Fruit fly (Drosophila melanogaster): ENCODE data around the gene CG42353.

CG42353 gene

dm6 chrX:16073375-16073982 is 31.3 kb downstream of the CG42353 start, which contains the start of gene Nipsnap (continued):
- TF ChIP-seq CG4404 (GFP tag; IDR thresholded peaks at IDR 0.05) (no peak), Xbp1 (GFP tag; optimal IDR thresholded peaks at IDR 0.05) (no peak), Hand (GFP tag; optimal IDR thresholded peaks at IDR 0.05) (no peak), CG12391 (tag; optimal IDR thresholded peaks at IDR 0.05) (peak; percentile 4), B-H2 (GFP tag; optimal IDR thresholded peaks at IDR 0.05) (no peak), Awh (GFP tag; IDR thresholded peaks at IDR 0.05) (no peak), CG8388 (GFP tag; optimal IDR thresholded peaks at IDR 0.05) (no peak), CG17328 (GFP tag; IDR thresholded peaks at IDR 0.05) (no peak), otp (GFP tag; IDR thresholded peaks at IDR 0.05) (no peak), CG33213 (GFP tag; optimal IDR thresholded peaks at IDR 0.05) (peak; percentile 1), bcd (GFP tag; optimal IDR thresholded peaks at IDR 0.05) (no peak), sd (tag; optimal IDR thresholded peaks at IDR 0.05) (no peak), gem (tag; optimal IDR thresholded peaks at IDR 0.05) (no peak), lmd (GFP tag; IDR thresholded peaks at IDR 0.05) (no peak), CG7928 (GFP tag; optimal IDR thresholded peaks at IDR 0.05) (no peak), CG12071 (GFP tag; optimal IDR thresholded peaks at IDR 0.05) (no peak), CG1647 (GFP tag; optimal IDR thresholded peaks at IDR 0.05) (no peak), ewg (GFP tag; optimal IDR thresholded peaks at IDR 0.05) (no peak), Dbx (GFP tag; IDR thresholded peaks at IDR 0.05) (no peak), Doc3 (GFP tag; IDR thresholded peaks at IDR 0.05; ENCODE audit: partially characterized antibody) (peak; percentile 91), Neu2 (GFP tag; optimal IDR thresholded peaks at IDR 0.05; ENCODE audit: borderline replicate concordance) (no peak), CG3163 (GFP tag; optimal IDR thresholded peaks at IDR 0.05) (no peak), CG16813 (GFP tag; IDR thresholded peaks at IDR 0.05; ENCODE audit: partially characterized antibody) (peak; percentile 97), z (GFP tag; IDR thresholded peaks at IDR 0.05) (no peak), CG6791 (GFP tag; IDR thresholded peaks at IDR 0.05; ENCODE audit: partially characterized antibody) (peak; percentile 99), CG14860 (GFP tag; IDR thresholded peaks at IDR 0.05; ENCODE audit: partially characterized antibody) (peak; percentile 98), Eip74EF (GFP tag; optimal IDR thresholded peaks at IDR 0.05) (no peak), bsh (GFP tag; optimal IDR thresholded peaks at IDR 0.05) (no peak), fd96Cb (tag; optimal IDR thresholded peaks at IDR 0.05) (no peak), CG6854 (GFP tag; optimal IDR thresholded peaks at IDR 0.05) (no peak), pnt (GFP tag; optimal IDR thresholded peaks at IDR 0.05) (no peak), GATAe (GFP tag; conservative IDR thresholded peaks at IDR 0.05) (no peak), CG15011 (GFP tag; optimal IDR thresholded peaks at IDR 0.05) (no peak), cato (GFP tag; optimal IDR thresholded peaks at IDR 0.05; ENCODE audit: borderline replicate concordance) (no peak), Stat92E (GFP tag; optimal IDR thresholded peaks at IDR 0.05) (no peak), B-H1 (GFP tag; IDR thresholded peaks at IDR 0.05) (no peak), CG16779 (GFP tag; IDR thresholded peaks at IDR 0.05) (no peak), E2f2 (GFP tag; IDR thresholded peaks at IDR 0.05) (peak; percentile 60), unc-4 (GFP tag; IDR thresholded peaks at IDR 0.05; ENCODE audit: partially characterized antibody) (peak; percentile 93), sna (GFP tag; IDR thresholded peaks at IDR 0.05; ENCODE audit: partially characterized antibody) (peak; percentile 87), CG3847 (GFP tag; IDR thresholded peaks at IDR 0.05) (no peak), CG34422 (GFP tag; IDR thresholded peaks at IDR 0.05) (no peak), CG14050 (GFP tag; IDR thresholded peaks at IDR 0.05) (no peak), sim (GFP tag; IDR thresholded peaks at IDR 0.05) (no peak), twi (tag; optimal IDR thresholded peaks at IDR 0.05) (no peak), CG7963 (GFP tag; IDR thresholded peaks at IDR 0.05; ENCODE audit: partially characterized antibody) (peak; percentile 98), H15 (GFP tag; IDR thresholded peaks at IDR 0.05) (no peak), Trl (optimal IDR thresholded peaks at IDR 0.05) (no peak), Trl (GFP tag; optimal IDR thresholded peaks at IDR 0.05) (no peak), rib (GFP tag; IDR thresholded peaks at IDR 0.05) (no peak)
